Fruit fly (Drosophila melanogaster) whole organism, embryonic: ENCODE results near the gene CG5399.

Source experiments
- Awh ChIP-seq: fragments of 200-800 bp; sonication (Bioruptor generic); IDR thresholded peaks from 2 replicates; pipeline ENCODE4, ENCODE4 v1.3.6; 2022; ENCODE audit warnings: missing biosample characterization, missing genetic modification characterization
- Bteb2 ChIP-seq: fragments of 200-800 bp; sonication (Bioruptor generic); optimal IDR thresholded peaks from 2 replicates; lab custom pipeline; 2016; ENCODE audit warnings: missing biosample characterization, missing genetic modification characterization
- CG10431 ChIP-seq: fragments of 200-800 bp; sonication (Bioruptor generic); optimal IDR thresholded peaks from 3 replicates; lab custom pipeline; 2018; ENCODE audit warnings: missing biosample characterization, mild to moderate bottlenecking, missing genetic modification characterization
- CG10462 ChIP-seq: fragments of 200-800 bp; sonication (Bioruptor generic); optimal IDR thresholded peaks from 2 replicates; lab custom pipeline; 2016; ENCODE audit warnings: missing biosample characterization, missing genetic modification characterization
- CG11085 ChIP-seq: fragments of 200-800 bp; sonication (Bioruptor generic); IDR thresholded peaks from 2 replicates; pipeline ENCODE4 v1.3.6; 2022; ENCODE audit warnings: missing biosample characterization, missing genetic modification characterization
- CG11398 ChIP-seq: fragments of 200-800 bp; sonication (Bioruptor generic); optimal IDR thresholded peaks from 2 replicates; lab custom pipeline; 2016; ENCODE audit warnings: missing biosample characterization, missing genetic modification characterization
- CG11504 ChIP-seq: fragments of 200-800 bp; sonication (Bioruptor generic); optimal IDR thresholded peaks from 3 replicates; lab custom pipeline; 2019; ENCODE audit warnings: missing biosample characterization, mild to moderate bottlenecking, missing genetic modification characterization, moderate library complexity
- CG12299 ChIP-seq: fragments of 200-800 bp; sonication (Bioruptor generic); optimal IDR thresholded peaks from 2 replicates; lab custom pipeline; 2018; ENCODE audit warnings: missing biosample characterization, mild to moderate bottlenecking, missing genetic modification characterization
- CG13624 ChIP-seq: fragments of 200-800 bp; sonication (Bioruptor generic); optimal IDR thresholded peaks from 2 replicates; lab custom pipeline; 2016; ENCODE audit warnings: missing biosample characterization, missing genetic modification characterization
- CG14710 ChIP-seq: fragments of 200-800 bp; sonication (Bioruptor generic); optimal IDR thresholded peaks from 3 replicates; lab custom pipeline; 2019; ENCODE audit warnings: missing biosample characterization, mild to moderate bottlenecking, missing genetic modification characterization, moderate library complexity
- CG15479 ChIP-seq: fragments of 200-800 bp; sonication (Bioruptor generic); optimal IDR thresholded peaks from 3 replicates; lab custom pipeline; 2019; ENCODE audit warnings: missing biosample characterization, mild to moderate bottlenecking, missing genetic modification characterization, moderate library complexity
- CG15696 ChIP-seq: fragments of 200-800 bp; sonication (Bioruptor generic); optimal IDR thresholded peaks from 2 replicates; lab custom pipeline; 2019; ENCODE audit warnings: missing biosample characterization, mild to moderate bottlenecking, missing genetic modification characterization, moderate library complexity
- CG1603 ChIP-seq: fragments of 200-800 bp; sonication (Bioruptor generic); optimal IDR thresholded peaks from 2 replicates; lab custom pipeline; 2019; ENCODE audit warnings: missing biosample characterization, mild to moderate bottlenecking, missing genetic modification characterization, moderate library complexity
- CG16779 ChIP-seq: fragments of 200-800 bp; sonication (Bioruptor generic); IDR thresholded peaks from 2 replicates; pipeline ENCODE4 v1.3.6; 2022; ENCODE audit warnings: missing biosample characterization, missing genetic modification characterization
- CG17359 ChIP-seq: fragments of 200-800 bp; sonication (Bioruptor generic); optimal IDR thresholded peaks from 3 replicates; lab custom pipeline; 2018; ENCODE audit warnings: missing biosample characterization, mild to moderate bottlenecking, missing genetic modification characterization, moderate library complexity
- CG2129 ChIP-seq: fragments of 200-800 bp; sonication (Bioruptor generic); IDR thresholded peaks from 2 replicates; pipeline ENCODE4 v1.3.6; 2022; ENCODE audit warnings: missing biosample characterization, missing genetic modification characterization; ENCODE audit not compliant: partially characterized antibody
- CG2202 ChIP-seq: fragments of 200-800 bp; sonication (Bioruptor generic); optimal IDR thresholded peaks from 2 replicates; lab custom pipeline; 2018; ENCODE audit warnings: missing biosample characterization, mild to moderate bottlenecking, missing genetic modification characterization
- CG2712 ChIP-seq: fragments of 200-800 bp; optimal IDR thresholded peaks from 3 replicates; lab custom pipeline; 2019; ENCODE audit warnings: missing biosample characterization, mild to moderate bottlenecking, missing genetic modification characterization, moderate library complexity
- CG33213 ChIP-seq: fragments of 200-800 bp; sonication (Bioruptor generic); optimal IDR thresholded peaks from 3 replicates; lab custom pipeline; 2016; ENCODE audit warnings: missing biosample characterization, missing genetic modification characterization
- CG3407 ChIP-seq: fragments of 200-800 bp; sonication (Bioruptor generic); optimal IDR thresholded peaks from 2 replicates; lab custom pipeline; 2018; ENCODE audit warnings: missing biosample characterization, mild to moderate bottlenecking, missing genetic modification characterization
- CG4360 ChIP-seq: fragments of 200-800 bp; sonication (Bioruptor generic); IDR thresholded peaks from 2 replicates; pipeline ENCODE4 v1.3.6; 2022; ENCODE audit warnings: missing biosample characterization, missing genetic modification characterization
- CG4854 ChIP-seq: fragments of 200-800 bp; sonication (Bioruptor generic); optimal IDR thresholded peaks from 2 replicates; lab custom pipeline; 2016; ENCODE audit warnings: missing biosample characterization, missing genetic modification characterization, inconsistent platforms
- Camta ChIP-seq: fragments of 200-800 bp; sonication (Bioruptor generic); optimal IDR thresholded peaks from 2 replicates; lab custom pipeline; 2016; ENCODE audit warnings: missing biosample characterization, missing genetic modification characterization
- CoRest ChIP-seq: fragments of 200-800 bp; sonication (Bioruptor generic); optimal IDR thresholded peaks from 3 replicates; lab custom pipeline; 2018; ENCODE audit warnings: missing biosample characterization, mild to moderate bottlenecking, missing genetic modification characterization, moderate library complexity
- Ets65A ChIP-seq: fragments of 200-800 bp; sonication (Bioruptor generic); peaks from one replicate; lab custom pipeline; 2016; ENCODE audit warnings: missing biosample characterization, missing genetic modification characterization
- MTF-1 ChIP-seq: fragments of 200-800 bp; sonication (Bioruptor generic); optimal IDR thresholded peaks from 2 replicates; lab custom pipeline; 2018; ENCODE audit warnings: missing biosample characterization, mild to moderate bottlenecking, missing genetic modification characterization, borderline replicate concordance
- Med ChIP-seq: fragments of 200-800 bp; sonication (Bioruptor generic); peaks from one replicate; lab custom pipeline; 2016; ENCODE audit warnings: missing biosample characterization, missing genetic modification characterization, mild to moderate bottlenecking, inconsistent platforms, moderate library complexity
- NFAT ChIP-seq: fragments of 200-800 bp; sonication (Bioruptor generic); IDR thresholded peaks from 2 replicates; pipeline ENCODE4 v1.3.6; 2022; ENCODE audit warnings: missing biosample characterization, missing genetic modification characterization
- Poxn ChIP-seq: fragments of 200-800 bp; sonication (Bioruptor generic); IDR thresholded peaks from 2 replicates; pipeline ENCODE4 v1.3.6; 2022; ENCODE audit warnings: missing biosample characterization, missing genetic modification characterization
- Sox100B ChIP-seq: fragments of 200-800 bp; sonication (Bioruptor generic); optimal IDR thresholded peaks from 3 replicates; lab custom pipeline; 2018; ENCODE audit warnings: missing biosample characterization, mild to moderate bottlenecking, missing genetic modification characterization
- TFAM ChIP-seq: fragments of 200-800 bp; sonication (Bioruptor generic); optimal IDR thresholded peaks from 2 replicates; lab custom pipeline; 2017; ENCODE audit warnings: missing biosample characterization, missing genetic modification characterization, inconsistent platforms
- ab ChIP-seq: fragments of 200-800 bp; sonication (Bioruptor generic); optimal IDR thresholded peaks from 2 replicates; lab custom pipeline; 2016; ENCODE audit warnings: missing biosample characterization, missing genetic modification characterization
- chinmo ChIP-seq: fragments of 200-800 bp; sonication (Bioruptor generic); IDR thresholded peaks from 4 replicates; pipeline ENCODE4 v1.3.6; 2022; ENCODE audit warnings: missing biosample characterization, missing genetic modification characterization; ENCODE audit not compliant: partially characterized antibody
- ci ChIP-seq: fragments of 200-800 bp; sonication (Bioruptor generic); IDR thresholded peaks from 3 replicates; pipeline ENCODE4 v1.3.6; 2022; ENCODE audit warnings: missing biosample characterization, missing genetic modification characterization
- dpn ChIP-seq, 2 experiments: fragments of 200-800 bp; sonication (Bioruptor generic); optimal IDR thresholded peaks; 3 replicates each; lab custom pipeline; 2016; ENCODE audit warnings: missing biosample characterization in 2 of 2, missing genetic modification characterization in 2 of 2
- fd64A ChIP-seq: fragments of 200-800 bp; sonication (Bioruptor generic); optimal IDR thresholded peaks from 3 replicates; lab custom pipeline; 2018; ENCODE audit warnings: missing biosample characterization, mild to moderate bottlenecking, missing genetic modification characterization
- ftz-f1 ChIP-seq: fragments of 200-800 bp; sonication (Bioruptor generic); optimal IDR thresholded peaks from 2 replicates; lab custom pipeline; 2016; ENCODE audit warnings: missing biosample characterization, missing genetic modification characterization
- gt ChIP-seq: fragments of 200-800 bp; sonication (Bioruptor generic); IDR thresholded peaks from 2 replicates; pipeline ENCODE4 v1.3.6; 2022; ENCODE audit warnings: missing biosample characterization, missing genetic modification characterization
- insv ChIP-seq, 2 experiments: fragments of 200-800 bp; sonication (Bioruptor generic); optimal IDR thresholded peaks; 3 replicates each; lab custom pipeline; 2016 to 2018; ENCODE audit warnings: missing biosample characterization in 2 of 2, missing genetic modification characterization in 2 of 2
- lmd ChIP-seq: fragments of 200-800 bp; sonication (Bioruptor generic); IDR thresholded peaks from 2 replicates; pipeline ENCODE4 v1.3.6; 2022; ENCODE audit warnings: missing biosample characterization, missing genetic modification characterization
- lov ChIP-seq, 2 experiments: fragments of 200-800 bp in 1 of 2; fragments of >200 bp in 1 of 2; sonication (Bioruptor generic) in 1 of 2; IDR thresholded peaks in 1 of 2; optimal IDR thresholded peaks in 1 of 2; 2 replicates in 1 of 2; 3 replicates in 1 of 2; pipeline versions ENCODE4 v1.3.6 to Lab custom; 2017 to 2022; ENCODE audit warnings: missing biosample characterization in 1 of 2, missing genetic modification characterization in 1 of 2
- luna ChIP-seq: fragments of 200-800 bp; sonication (Bioruptor generic); optimal IDR thresholded peaks from 2 replicates; lab custom pipeline; 2016; ENCODE audit warnings: missing biosample characterization, missing genetic modification characterization
- row ChIP-seq: fragments of 200-800 bp; sonication (Bioruptor generic); IDR thresholded peaks from 3 replicates; pipeline ENCODE4 v1.3.6; 2022; ENCODE audit warnings: missing biosample characterization, missing genetic modification characterization
- sd ChIP-seq: fragments of 200-800 bp; sonication (Bioruptor generic); optimal IDR thresholded peaks from 3 replicates; lab custom pipeline; 2018; ENCODE audit warnings: missing biosample characterization, mild to moderate bottlenecking, missing genetic modification characterization, moderate library complexity
- sens-2 ChIP-seq: fragments of 200-800 bp; sonication (Bioruptor generic); IDR thresholded peaks from 2 replicates; pipeline ENCODE4 v1.3.6; 2022; ENCODE audit warnings: missing biosample characterization, missing genetic modification characterization
- sna ChIP-seq: fragments of 200-800 bp; sonication (Bioruptor generic); IDR thresholded peaks from 2 replicates; pipeline ENCODE4 v1.3.6; 2022; ENCODE audit warnings: missing biosample characterization, missing genetic modification characterization; ENCODE audit not compliant: partially characterized antibody
- sug ChIP-seq: fragments of 200-800 bp; optimal IDR thresholded peaks from 2 replicates; lab custom pipeline; 2019; ENCODE audit warnings: missing biosample characterization, mild to moderate bottlenecking, missing genetic modification characterization, moderate library complexity
- twi ChIP-seq: fragments of 200-800 bp; optimal IDR thresholded peaks from 2 replicates; lab custom pipeline; 2019; ENCODE audit warnings: missing biosample characterization, mild to moderate bottlenecking, missing genetic modification characterization, moderate library complexity
- wek ChIP-seq: fragments of 200-800 bp; sonication (Bioruptor generic); optimal IDR thresholded peaks from 3 replicates; lab custom pipeline; 2018; ENCODE audit warnings: missing biosample characterization, mild to moderate bottlenecking, missing genetic modification characterization, moderate library complexity
- zfh1 ChIP-seq: fragments of 200-800 bp; sonication (Bioruptor generic); IDR thresholded peaks from 3 replicates; pipeline ENCODE4 v1.3.6; 2022; ENCODE audit warnings: missing biosample characterization, missing genetic modification characterization

The CG5399 gene

dm6 chr3R:15670559-15670958, 24.5 kb upstream of the CG5399 start:
- no peak for TF ChIP-seq NFAT (GFP tag; lab: Robert Waterston, UW)
- peak; percentile 67 for TF ChIP-seq twi (tag; lab: Kevin White, UChicago)
- peak; percentile 19 for TF ChIP-seq CG15479 (GFP tag; lab: Kevin White, UChicago)
- no peak for TF ChIP-seq lmd (GFP tag; lab: Robert Waterston, UW)
- peak; percentile 1 for TF ChIP-seq CG10431 (GFP tag; lab: Kevin White, UChicago)
- no peak for TF ChIP-seq lov (optimal IDR thresholded peaks at IDR 0.05; lab: Kevin White, UChicago)
- no peak for TF ChIP-seq lov (GFP tag; IDR thresholded peaks at IDR 0.05; lab: Robert Waterston, UW)
- TF ChIP-seq CG14710 (tag; lab: Kevin White, UChicago): peak; percentile 6
- TF ChIP-seq MTF-1: peak; percentile 54
- TF ChIP-seq CG2202 (tag; lab: Kevin White, UChicago): peak; percentile 57
- TF ChIP-seq Awh: peak; percentile 51; the same call in 1 of the 2 replicates
- TF ChIP-seq CoRest (tag; lab: Kevin White, UChicago): no peak
- TF ChIP-seq ab: no peak
- TF ChIP-seq row (GFP tag; lab: Robert Waterston, UW): no peak
- TF ChIP-seq sug (tag; lab: Kevin White, UChicago): no peak
- TF ChIP-seq CG17359 (tag; lab: Kevin White, UChicago): no peak
- peak; percentile 17 for TF ChIP-seq CG11504
- peak; percentile 40 for TF ChIP-seq CG3407 (GFP tag; lab: Kevin White, UChicago)
- peak; percentile 42; the same call in 1 of the 3 replicates for TF ChIP-seq zfh1 (GFP tag; lab: Robert Waterston, UW)
- peak; percentile 7 for TF ChIP-seq CG1603 (tag; lab: Kevin White, UChicago)
- TF ChIP-seq Camta (GFP tag; lab: Kevin White, UChicago): peak; percentile 8
- TF ChIP-seq sens-2 (GFP tag; lab: Robert Waterston, UW): no peak; the same call in 1 of the 2 replicates
- 0 out of 2 replicates have a peak, but pooled peaks have one; percentile 7 for TF ChIP-seq gt (GFP tag; lab: Robert Waterston, UW)
- no peak for TF ChIP-seq luna (GFP tag; lab: Kevin White, UChicago)
- TF ChIP-seq Ets65A (GFP tag; lab: Kevin White, UChicago): peak; percentile 89
- TF ChIP-seq fd64A (GFP tag; lab: Kevin White, UChicago): peak; percentile 47
- TF ChIP-seq CG12299 (tag; lab: Kevin White, UChicago): no peak
- peak in 1 of 2 experiments; percentile 4 for TF ChIP-seq insv (GFP tag; optimal IDR thresholded peaks at IDR 0.05; lab: Kevin White, UChicago)
- TF ChIP-seq CG2712 (tag; lab: Kevin White, UChicago): no peak
- TF ChIP-seq sna (GFP tag; lab: Robert Waterston, UW): no peak
- peak; percentile 26; the same call in 1 of the 2 replicates for TF ChIP-seq CG4360 (GFP tag; lab: Robert Waterston, UW)
- TF ChIP-seq sd (tag; lab: Kevin White, UChicago): no peak
- TF ChIP-seq wek (GFP tag; lab: Kevin White, UChicago): peak; percentile 25
- TF ChIP-seq Med (GFP tag; lab: Kevin White, UChicago): peak; percentile 46
- TF ChIP-seq CG2129 (GFP tag; lab: Robert Waterston, UW): no peak
- no peak for TF ChIP-seq ftz-f1 (GFP tag; lab: Kevin White, UChicago)
- TF ChIP-seq Poxn: no peak
- TF ChIP-seq CG4854 (GFP tag; lab: Kevin White, UChicago): no peak
- peak; percentile 77 for TF ChIP-seq CG15696 (tag; lab: Kevin White, UChicago)
- TF ChIP-seq CG11398 (GFP tag; lab: Kevin White, UChicago): no peak
- no peak for TF ChIP-seq CG33213 (GFP tag; lab: Kevin White, UChicago)
- no peak for TF ChIP-seq CG13624
- TF ChIP-seq CG11085 (GFP tag; lab: Robert Waterston, UW): no peak
- peak in 1 of 2 experiments; percentile 17 for TF ChIP-seq dpn (GFP tag; optimal IDR thresholded peaks at IDR 0.05; lab: Kevin White, UChicago)
- no peak for TF ChIP-seq CG16779 (GFP tag; lab: Robert Waterston, UW)
- no peak for TF ChIP-seq CG10462 (GFP tag; lab: Kevin White, UChicago)
- no peak for TF ChIP-seq TFAM (GFP tag; lab: Kevin White, UChicago)
- TF ChIP-seq Bteb2: no peak
- TF ChIP-seq ci: peak; percentile 68; the same call in 1 of the 3 replicates
- peak; percentile 5 for TF ChIP-seq Sox100B (GFP tag; lab: Kevin White, UChicago)
- no peak for TF ChIP-seq chinmo (GFP tag; lab: Robert Waterston, UW)
